Worm (Caenorhabditis elegans) whole organism, L4/young adult: ENCODE measurements around the gene cysl-4.

Source experiments
- W03F9.2 ChIP-seq: fragments of 150-350 bp; optimal IDR thresholded peaks from 2 replicates; lab custom pipeline; 2014; ENCODE audit warnings: missing biosample characterization, missing genetic modification characterization
- dao-5 ChIP-seq: sonication (generic microtip); optimal IDR thresholded peaks from 2 replicates; lab custom pipeline; 2016; ENCODE audit warnings: missing genotype, missing genetic modification characterization, moderate library complexity, missing compliant biosample characterization
- him-1 ChIP-seq: sonication (generic microtip); optimal IDR thresholded peaks from 2 replicates; lab custom pipeline; 2016; ENCODE audit warnings: missing genotype, missing genetic modification reagents, missing genetic modification characterization, missing compliant biosample characterization

ce11 chrV:2050136-2050535 lies 45.4 kb downstream of the cysl-4 start, which contains the start of gene comt-4:
- TF ChIP-seq him-1 (tag; lab: Kevin White, UChicago) (no peak), W03F9.2 (tag; lab: Kevin White, UChicago) (no peak), dao-5 (tag; lab: Kevin White, UChicago) (no peak)
